Worm (Caenorhabditis elegans): ENCODE results near the gene B0496.2.
A peak's percentile ranks its signal among the peaks of the same experiment; 100 is the strongest.

B0496.2 gene

ce11 chrIV:7474826-7475225 lies 27.2 kb downstream of the B0496.2 start, which contains the start of gene slc-25A18.2:
Gene slc-25A18.2, plus strand, starts transcription at chrIV:7475041.
- no peak for TF ChIP-seq flh-1 (GFP tag; optimal IDR thresholded peaks at IDR 0.05)
- TF ChIP-seq unc-62 (GFP tag; optimal IDR thresholded peaks at IDR 0.05): no peak
- no peak for TF ChIP-seq elt-3 (tag; optimal IDR thresholded peaks at IDR 0.05)
- no peak for TF ChIP-seq unc-39 (tag; optimal IDR thresholded peaks at IDR 0.05)

- TF ChIP-seq lin-32 (GFP tag; optimal IDR thresholded peaks at IDR 0.05) (no peak), lin-13 (tag; optimal IDR thresholded peaks at IDR 0.05) (no peak), sptf-1 (tag; optimal IDR thresholded peaks at IDR 0.05) (no peak), elt-1 (tag; optimal IDR thresholded peaks at IDR 0.05; ENCODE audit: borderline replicate concordance, insufficient read depth) (no peak), lsy-2 (tag; optimal IDR thresholded peaks at IDR 0.05) (no peak), flh-1 (GFP tag; optimal IDR thresholded peaks at IDR 0.05) (no peak), tbx-8 (GFP tag; optimal IDR thresholded peaks at IDR 0.05) (no peak), nhr-12 (tag; optimal IDR thresholded peaks at IDR 0.05) (no peak), pha-4 (tag; optimal IDR thresholded peaks at IDR 0.05) (no peak), mls-2 (tag; optimal IDR thresholded peaks at IDR 0.05) (no peak), unc-39 (tag; optimal IDR thresholded peaks at IDR 0.05) (no peak), ceh-43 (GFP tag; optimal IDR thresholded peaks at IDR 0.05) (no peak), ceh-39 (tag; optimal IDR thresholded peaks at IDR 0.05) (no peak), hlh-1 (tag; optimal IDR thresholded peaks at IDR 0.05) (no peak), drap-1 (GFP tag; optimal IDR thresholded peaks at IDR 0.05) (no peak), nhr-2 (tag; optimal IDR thresholded peaks at IDR 0.05) (no peak), blmp-1 (tag; optimal IDR thresholded peaks at IDR 0.05) (no peak), elt-3 (tag; optimal IDR thresholded peaks at IDR 0.05) (no peak), ztf-11 (tag; optimal IDR thresholded peaks at IDR 0.05) (no peak)
These were observed 29.5 kb downstream of the B0496.2 start, which contains the start of gene pycr-4 for ce11 chrIV:7477197-7477596. Gene pycr-4, minus strand, starts transcription at chrIV:7477297.

- TF ChIP-seq tbx-8 (GFP tag; optimal IDR thresholded peaks at IDR 0.05) (no peak), sptf-1 (tag; optimal IDR thresholded peaks at IDR 0.05) (no peak), hlh-1 (tag; optimal IDR thresholded peaks at IDR 0.05) (no peak), ceh-83 (GFP tag; optimal IDR thresholded peaks at IDR 0.05) (no peak), nhr-2 (tag; optimal IDR thresholded peaks at IDR 0.05) (no peak), cnd-1 (tag; optimal IDR thresholded peaks at IDR 0.05) (no peak), pha-4 (tag; optimal IDR thresholded peaks at IDR 0.05) (no peak), flh-1 (GFP tag; optimal IDR thresholded peaks at IDR 0.05) (no peak), ces-1 (GFP tag; optimal IDR thresholded peaks at IDR 0.05) (no peak), blmp-1 (tag; optimal IDR thresholded peaks at IDR 0.05) (no peak), ztf-11 (tag; optimal IDR thresholded peaks at IDR 0.05) (no peak), zip-8 (tag; optimal IDR thresholded peaks at IDR 0.05) (no peak), elt-3 (tag; optimal IDR thresholded peaks at IDR 0.05) (no peak), mls-2 (tag; optimal IDR thresholded peaks at IDR 0.05) (no peak), lin-13 (tag; optimal IDR thresholded peaks at IDR 0.05) (no peak), nhr-28 (tag; optimal IDR thresholded peaks at IDR 0.05) (no peak), mab-5 (tag; optimal IDR thresholded peaks at IDR 0.05) (no peak)
These were observed 30.0 kb downstream of the B0496.2 start for ce11 chrIV:7477697-7478096.

- no peak for TF ChIP-seq flh-1 (GFP tag; optimal IDR thresholded peaks at IDR 0.05)
- no peak for TF ChIP-seq lin-32 (GFP tag; optimal IDR thresholded peaks at IDR 0.05)
- TF ChIP-seq mab-5 (tag; optimal IDR thresholded peaks at IDR 0.05): no peak
These were observed 30.5 kb downstream of the B0496.2 start, which contains the start of gene rod-1 for ce11 chrIV:7478134-7478533. Gene rod-1, plus strand, starts transcription at chrIV:7478452.

ce11 chrIV:7486201-7486947 lies 38.7 kb downstream of the B0496.2 start, which contains the start of the genes his-61 and his-62:
Gene his-61, minus strand, starts transcription at chrIV:7486217.
Gene his-62, plus strand, starts transcription at chrIV:7486545.
- no peak for TF ChIP-seq elt-1 (tag; optimal IDR thresholded peaks at IDR 0.05; ENCODE audit: borderline replicate concordance, insufficient read depth)
- peak; percentile 56 for TF ChIP-seq nhr-12 (tag; optimal IDR thresholded peaks at IDR 0.05)
- TF ChIP-seq nhr-28 (tag; optimal IDR thresholded peaks at IDR 0.05): no peak
- TF ChIP-seq sem-2 (GFP tag; optimal IDR thresholded peaks at IDR 0.05): peak; percentile 50
- peak; percentile 88 for TF ChIP-seq pha-4 (tag; optimal IDR thresholded peaks at IDR 0.05)
- no peak for TF ChIP-seq lin-32 (GFP tag; optimal IDR thresholded peaks at IDR 0.05)
- peak; percentile 41 for TF ChIP-seq nhr-2 (tag; optimal IDR thresholded peaks at IDR 0.05)
- TF ChIP-seq blmp-1 (tag; optimal IDR thresholded peaks at IDR 0.05): no peak
- peak; percentile 55 for TF ChIP-seq mep-1 (tag; optimal IDR thresholded peaks at IDR 0.05)
- TF ChIP-seq ceh-39 (tag; optimal IDR thresholded peaks at IDR 0.05): peak; percentile 76
- peak; percentile 88 for TF ChIP-seq cnd-1 (tag; optimal IDR thresholded peaks at IDR 0.05)
- no peak for TF ChIP-seq zip-8 (tag; optimal IDR thresholded peaks at IDR 0.05)
- TF ChIP-seq flh-1 (GFP tag; optimal IDR thresholded peaks at IDR 0.05): no peak
- peak; percentile 75 for TF ChIP-seq sptf-1 (tag; optimal IDR thresholded peaks at IDR 0.05)
- peak; percentile 86 for TF ChIP-seq mls-2 (tag; optimal IDR thresholded peaks at IDR 0.05)
- TF ChIP-seq snpc-4 (tag; optimal IDR thresholded peaks at IDR 0.05): no peak
- TF ChIP-seq unc-120 (tag; optimal IDR thresholded peaks at IDR 0.05; ENCODE audit: poor library complexity, severe bottlenecking): no peak
- peak; percentile 86 for TF ChIP-seq M03D4.4 (tag; optimal IDR thresholded peaks at IDR 0.05)
- TF ChIP-seq mab-5 (tag; optimal IDR thresholded peaks at IDR 0.05): no peak
- TF ChIP-seq nhr-76 (tag; optimal IDR thresholded peaks at IDR 0.05): no peak
- peak; percentile 14 for TF ChIP-seq hlh-1 (tag; optimal IDR thresholded peaks at IDR 0.05)
- TF ChIP-seq unc-39 (tag; optimal IDR thresholded peaks at IDR 0.05): peak; percentile 99
- TF ChIP-seq tbx-8 (GFP tag; optimal IDR thresholded peaks at IDR 0.05): no peak
- peak; percentile 4 for TF ChIP-seq ham-2 (GFP tag; optimal IDR thresholded peaks at IDR 0.05)
- peak; percentile 53 for TF ChIP-seq drap-1 (GFP tag; optimal IDR thresholded peaks at IDR 0.05)
- TF ChIP-seq lin-13 (tag; optimal IDR thresholded peaks at IDR 0.05): peak; percentile 93
- TF ChIP-seq ces-1 (GFP tag; optimal IDR thresholded peaks at IDR 0.05): peak; percentile 56
- TF ChIP-seq ceh-43 (GFP tag; optimal IDR thresholded peaks at IDR 0.05): no peak
- TF ChIP-seq elt-3 (tag; optimal IDR thresholded peaks at IDR 0.05): no peak
- TF ChIP-seq unc-62 (GFP tag; optimal IDR thresholded peaks at IDR 0.05): no peak
- no peak for TF ChIP-seq bed-3 (GFP tag; optimal IDR thresholded peaks at IDR 0.05)
- TF ChIP-seq ceh-83 (GFP tag; optimal IDR thresholded peaks at IDR 0.05): no peak
- no peak for TF ChIP-seq nhr-237 (tag; optimal IDR thresholded peaks at IDR 0.05)
- peak; percentile 69 for TF ChIP-seq lsy-2 (tag; optimal IDR thresholded peaks at IDR 0.05)
